Fruit fly (Drosophila melanogaster) whole organism, embryonic: ENCODE data around the gene MESR6.
A peak's percentile ranks its signal among the peaks of the same experiment; 100 is the strongest.

ENCODE experiments used
- Antp ChIP-seq: fragments of 200-800 bp; sonication (Bioruptor generic); optimal IDR thresholded peaks from 3 replicates; lab custom pipeline; 2016; ENCODE audit warnings: missing biosample characterization, missing genetic modification characterization
- Awh ChIP-seq: fragments of 200-800 bp; sonication (Bioruptor generic); IDR thresholded peaks from 2 replicates; pipeline ENCODE4, ENCODE4 v1.3.6; 2022; ENCODE audit warnings: missing biosample characterization, missing genetic modification characterization
- B-H2 ChIP-seq: fragments of 200-800 bp; sonication (Bioruptor generic); optimal IDR thresholded peaks from 2 replicates; lab custom pipeline; 2018; ENCODE audit warnings: missing biosample characterization, mild to moderate bottlenecking, missing genetic modification characterization
- CG10267 ChIP-seq: fragments of 200-800 bp; sonication (Bioruptor generic); optimal IDR thresholded peaks from 2 replicates; lab custom pipeline; 2018; ENCODE audit warnings: missing biosample characterization, mild to moderate bottlenecking, missing genetic modification characterization, moderate library complexity
- CG10654 ChIP-seq: fragments of 200-800 bp; sonication (Bioruptor generic); optimal IDR thresholded peaks from 2 replicates; lab custom pipeline; 2016; ENCODE audit warnings: missing biosample characterization, missing genetic modification characterization
- CG11504 ChIP-seq: fragments of 200-800 bp; sonication (Bioruptor generic); optimal IDR thresholded peaks from 3 replicates; lab custom pipeline; 2019; ENCODE audit warnings: missing biosample characterization, mild to moderate bottlenecking, missing genetic modification characterization, moderate library complexity
- CG15011 ChIP-seq: fragments of 200-800 bp; sonication (Bioruptor generic); optimal IDR thresholded peaks from 3 replicates; lab custom pipeline; 2018; ENCODE audit warnings: missing biosample characterization, mild to moderate bottlenecking, missing genetic modification characterization
- CG15073 ChIP-seq: fragments of 200-800 bp; sonication (Bioruptor generic); optimal IDR thresholded peaks from 2 replicates; lab custom pipeline; 2016; ENCODE audit warnings: missing biosample characterization, missing genetic modification characterization
- CG1529 ChIP-seq: fragments of 200-800 bp; sonication (Bioruptor generic); optimal IDR thresholded peaks from 3 replicates; lab custom pipeline; 2018; ENCODE audit warnings: missing biosample characterization, missing genetic modification characterization
- CG1602 ChIP-seq: fragments of 200-800 bp; sonication (Bioruptor generic); optimal IDR thresholded peaks from 3 replicates; lab custom pipeline; 2016; ENCODE audit warnings: missing biosample characterization, missing genetic modification characterization
- CG1603 ChIP-seq: fragments of 200-800 bp; sonication (Bioruptor generic); optimal IDR thresholded peaks from 2 replicates; lab custom pipeline; 2019; ENCODE audit warnings: missing biosample characterization, mild to moderate bottlenecking, missing genetic modification characterization, moderate library complexity
- CG16815 ChIP-seq: fragments of 200-800 bp; sonication (Bioruptor generic); optimal IDR thresholded peaks from 3 replicates; lab custom pipeline; 2017; ENCODE audit warnings: missing biosample characterization, mild to moderate bottlenecking, missing genetic modification characterization
- CG17568 ChIP-seq: fragments of 200-800 bp; sonication (Bioruptor generic); optimal IDR thresholded peaks from 2 replicates; lab custom pipeline; 2018; ENCODE audit warnings: missing biosample characterization, mild to moderate bottlenecking, missing genetic modification characterization, moderate library complexity
- CG30431 ChIP-seq: fragments of 200-800 bp; sonication (Bioruptor generic); optimal IDR thresholded peaks from 2 replicates; lab custom pipeline; 2017; ENCODE audit warnings: missing biosample characterization, missing genetic modification characterization
- CG4617 ChIP-seq: fragments of 200-800 bp; sonication (Bioruptor generic); optimal IDR thresholded peaks from 3 replicates; lab custom pipeline; 2016; ENCODE audit warnings: missing biosample characterization, missing genetic modification characterization, borderline replicate concordance
- CG5180 ChIP-seq: fragments of 200-800 bp; sonication (Bioruptor generic); optimal IDR thresholded peaks from 3 replicates; lab custom pipeline; 2017; ENCODE audit warnings: missing biosample characterization, missing genetic modification characterization, mild to moderate bottlenecking, moderate library complexity, missing genetic modification reagents
- CG7556 ChIP-seq: fragments of 200-800 bp; sonication (Bioruptor generic); optimal IDR thresholded peaks from 2 replicates; lab custom pipeline; 2017; ENCODE audit warnings: missing biosample characterization, mild to moderate bottlenecking, missing genetic modification characterization
- CG7745 ChIP-seq: fragments of 200-800 bp; sonication (Bioruptor generic); optimal IDR thresholded peaks from 2 replicates; lab custom pipeline; 2018; ENCODE audit warnings: missing biosample characterization, mild to moderate bottlenecking, missing genetic modification characterization, moderate library complexity
- CG7963 ChIP-seq: fragments of 200-800 bp; sonication (Bioruptor generic); IDR thresholded peaks from 3 replicates; pipeline ENCODE4 v1.3.6; 2022; ENCODE audit warnings: missing biosample characterization, missing genetic modification characterization; ENCODE audit not compliant: partially characterized antibody
- CG8281 ChIP-seq: fragments of 200-800 bp; sonication (Bioruptor generic); optimal IDR thresholded peaks from 2 replicates; lab custom pipeline; 2018; ENCODE audit warnings: missing biosample characterization, mild to moderate bottlenecking, missing genetic modification characterization, moderate library complexity
- CoRest ChIP-seq: fragments of 200-800 bp; sonication (Bioruptor generic); optimal IDR thresholded peaks from 3 replicates; lab custom pipeline; 2018; ENCODE audit warnings: missing biosample characterization, mild to moderate bottlenecking, missing genetic modification characterization, moderate library complexity
- Elba2 ChIP-seq: fragments of 200-800 bp; sonication (Bioruptor generic); optimal IDR thresholded peaks from 3 replicates; lab custom pipeline; 2016; ENCODE audit warnings: missing biosample characterization, missing genetic modification characterization
- Ets65A ChIP-seq: fragments of 200-800 bp; sonication (Bioruptor generic); peaks from one replicate; lab custom pipeline; 2016; ENCODE audit warnings: missing biosample characterization, missing genetic modification characterization
- HLH3B ChIP-seq: fragments of 200-800 bp; sonication (Bioruptor generic); IDR thresholded peaks from 2 replicates; pipeline ENCODE4 v1.3.6; 2022; ENCODE audit warnings: missing biosample characterization, missing genetic modification characterization
- HLH4C ChIP-seq: fragments of 200-800 bp; sonication (Bioruptor generic); IDR thresholded peaks from 3 replicates; pipeline ENCODE4 v1.3.6; 2022; ENCODE audit warnings: missing biosample characterization, missing genetic modification characterization; ENCODE audit not compliant: partially characterized antibody
- HmgD ChIP-seq: fragments of 200-800 bp; sonication (Bioruptor generic); optimal IDR thresholded peaks from 3 replicates; lab custom pipeline; 2016; ENCODE audit warnings: missing biosample characterization, missing genetic modification characterization
- Lhr ChIP-seq: fragments of 200-800 bp; sonication (Bioruptor generic); optimal IDR thresholded peaks from 3 replicates; lab custom pipeline; 2017; ENCODE audit warnings: mild to moderate bottlenecking, missing biosample characterization, missing genetic modification reagents, missing genetic modification characterization
- Myb ChIP-seq: fragments of 200-800 bp; sonication (Bioruptor generic); optimal IDR thresholded peaks from 2 replicates; lab custom pipeline; 2016; ENCODE audit warnings: missing biosample characterization, missing genetic modification characterization
- Neu2 ChIP-seq: fragments of 200-800 bp; sonication (Bioruptor generic); optimal IDR thresholded peaks from 3 replicates; lab custom pipeline; 2016; ENCODE audit warnings: missing biosample characterization, missing genetic modification characterization, borderline replicate concordance
- Nf-YA ChIP-seq: fragments of 200-800 bp; sonication (Bioruptor generic); IDR thresholded peaks from 2 replicates; pipeline ENCODE4 v1.3.6; 2022; ENCODE audit warnings: missing biosample characterization, missing genetic modification characterization
- Oaz ChIP-seq: fragments of 200-800 bp; sonication (Bioruptor generic); IDR thresholded peaks from 2 replicates; pipeline ENCODE4 v1.3.6; 2022; ENCODE audit warnings: missing biosample characterization, missing genetic modification characterization
- Pdp1 ChIP-seq, 2 experiments: fragments of 200-800 bp; sonication (Bioruptor generic); optimal IDR thresholded peaks; 3 replicates each; lab custom pipeline; 2016; ENCODE audit warnings: missing biosample characterization in 2 of 2, missing genetic modification characterization in 2 of 2, mild to moderate bottlenecking in 1 of 2, moderate library complexity in 1 of 2
- YL-1 ChIP-seq: fragments of 200-800 bp; sonication (Bioruptor generic); optimal IDR thresholded peaks from 3 replicates; lab custom pipeline; 2017; ENCODE audit warnings: missing biosample characterization, mild to moderate bottlenecking, missing genetic modification characterization
- bbx ChIP-seq: fragments of 200-800 bp; sonication (Bioruptor generic); IDR thresholded peaks from 2 replicates; pipeline ENCODE4 v1.3.6; 2022; ENCODE audit warnings: missing biosample characterization, missing genetic modification characterization; ENCODE audit not compliant: partially characterized antibody
- crp ChIP-seq, 2 experiments: fragments of 200-800 bp; sonication (Bioruptor generic); optimal IDR thresholded peaks; 2 replicates in 1 of 2; 3 replicates in 1 of 2; lab custom pipeline; 2017; ENCODE audit warnings: missing biosample characterization in 2 of 2, missing genetic modification characterization in 2 of 2, mild to moderate bottlenecking in 1 of 2, moderate library complexity in 1 of 2
- hth ChIP-seq: fragments of >200 bp; optimal IDR thresholded peaks from 2 replicates; lab custom pipeline; 2017; ENCODE audit warnings: inconsistent platforms
- lmd ChIP-seq: fragments of 200-800 bp; sonication (Bioruptor generic); IDR thresholded peaks from 2 replicates; pipeline ENCODE4 v1.3.6; 2022; ENCODE audit warnings: missing biosample characterization, missing genetic modification characterization
- mirr ChIP-seq: fragments of 200-800 bp; sonication (Bioruptor generic); optimal IDR thresholded peaks from 3 replicates; lab custom pipeline; 2018; ENCODE audit warnings: missing biosample characterization, mild to moderate bottlenecking, missing genetic modification characterization
- mld ChIP-seq: fragments of 200-800 bp; sonication (Bioruptor generic); IDR thresholded peaks from 3 replicates; pipeline ENCODE4 v1.3.6; 2022; ENCODE audit warnings: missing biosample characterization, missing genetic modification characterization; ENCODE audit not compliant: partially characterized antibody
- nom ChIP-seq: fragments of 200-800 bp; sonication (Bioruptor generic); optimal IDR thresholded peaks from 2 replicates; lab custom pipeline; 2017; ENCODE audit warnings: missing biosample characterization, missing genetic modification characterization, mild to moderate bottlenecking, moderate library complexity, missing genetic modification reagents
- pb ChIP-seq: fragments of 200-800 bp; sonication (Bioruptor generic); optimal IDR thresholded peaks from 3 replicates; lab custom pipeline; 2016; ENCODE audit warnings: missing biosample characterization, missing genetic modification characterization
- pum ChIP-seq: fragments of 200-800 bp; sonication (Bioruptor generic); optimal IDR thresholded peaks from 2 replicates; lab custom pipeline; 2016; ENCODE audit warnings: missing biosample characterization, missing genetic modification characterization
- sob ChIP-seq: fragments of 200-800 bp; sonication (Bioruptor generic); IDR thresholded peaks from 2 replicates; pipeline ENCODE4 v1.3.6; 2022; ENCODE audit warnings: missing biosample characterization, missing genetic modification characterization
- ssp ChIP-seq: fragments of 200-800 bp; sonication (Bioruptor generic); IDR thresholded peaks from 2 replicates; pipeline ENCODE4 v1.3.6; 2022; ENCODE audit warnings: missing biosample characterization, missing genetic modification characterization
- tup ChIP-seq: fragments of 200-800 bp; sonication (Bioruptor generic); optimal IDR thresholded peaks from 2 replicates; lab custom pipeline; 2016; ENCODE audit warnings: missing biosample characterization, mild to moderate bottlenecking, missing genetic modification characterization, moderate library complexity

MESR6 gene

dm6 chr3L:19092125-19093058 lies at the start of gene MESR6 (continued):
- peak; percentile 46 for TF ChIP-seq YL-1
- no peak for TF ChIP-seq CG1602 (GFP tag; lab: Kevin White, UChicago)
- TF ChIP-seq CG11504 (tag; lab: Kevin White, UChicago) = peak; percentile 52
- no peak for TF ChIP-seq CG16815 (GFP tag; lab: Kevin White, UChicago)
- no peak for TF ChIP-seq tup
- TF ChIP-seq mirr = no peak
- TF ChIP-seq Neu2 (GFP tag; lab: Kevin White, UChicago) = no peak
- peak; percentile 52 for TF ChIP-seq CG10267
- TF ChIP-seq sob (GFP tag; lab: Robert Waterston, UW) = no peak
- TF ChIP-seq Ets65A (GFP tag; lab: Kevin White, UChicago) = no peak
- no peak for TF ChIP-seq CG8281 (tag; lab: Kevin White, UChicago)
- peak in 1 of 2 experiments; percentile 28 for TF ChIP-seq Pdp1 (GFP tag; optimal IDR thresholded peaks at IDR 0.05; lab: Kevin White, UChicago)
- no peak for TF ChIP-seq CG15073 (GFP tag; lab: Kevin White, UChicago)
- no peak for TF ChIP-seq pb
- no peak for TF ChIP-seq Oaz (GFP tag; lab: Robert Waterston, UW)
- TF ChIP-seq bbx (GFP tag; lab: Robert Waterston, UW) = peak; percentile 84
- no peak for TF ChIP-seq CG1529
- peak; percentile 11; the same call in 1 of the 2 replicates for TF ChIP-seq Awh (GFP tag; lab: Robert Waterston, UW)
- TF ChIP-seq Elba2 (GFP tag; lab: Kevin White, UChicago) = no peak
- peak; percentile 51; the same call in 1 of the 3 replicates for TF ChIP-seq mld (GFP tag; lab: Robert Waterston, UW)
- no peak for TF ChIP-seq Nf-YA
- no peak for TF ChIP-seq HLH3B
- TF ChIP-seq pum (GFP tag; lab: Kevin White, UChicago) = no peak
- TF ChIP-seq Antp (GFP tag; lab: Kevin White, UChicago) = no peak
- TF ChIP-seq HLH4C (GFP tag; lab: Robert Waterston, UW) = peak; percentile 78
- TF ChIP-seq HmgD (GFP tag; lab: Kevin White, UChicago) = peak; percentile 9
- TF ChIP-seq lmd (GFP tag; lab: Robert Waterston, UW) = peak; percentile 13; the same call in 1 of the 2 replicates
- peak; percentile 42 for TF ChIP-seq CG4617 (GFP tag; lab: Kevin White, UChicago)
- TF ChIP-seq CG5180 (GFP tag; lab: Kevin White, UChicago) = no peak
- TF ChIP-seq crp (GFP tag; optimal IDR thresholded peaks at IDR 0.05; lab: Kevin White, UChicago) = peak; percentile 81 to 98
- no peak for TF ChIP-seq nom (GFP tag; lab: Kevin White, UChicago)
- TF ChIP-seq CG30431 = no peak
- peak; percentile 47 for TF ChIP-seq CG7556
- peak; percentile 13 for TF ChIP-seq B-H2 (GFP tag; lab: Kevin White, UChicago)
- peak; percentile 72 for TF ChIP-seq Lhr
- TF ChIP-seq CG15011 (GFP tag; lab: Kevin White, UChicago) = no peak
- TF ChIP-seq CoRest (tag; lab: Kevin White, UChicago) = peak; percentile 47
- no peak for TF ChIP-seq hth (lab: Kevin White, UChicago)
- no peak for TF ChIP-seq CG7745
- TF ChIP-seq ssp (GFP tag; lab: Robert Waterston, UW) = no peak
- TF ChIP-seq CG1603 (tag; lab: Kevin White, UChicago) = peak; percentile 74
- peak; percentile 70; the same call in 2 of the 3 replicates for TF ChIP-seq CG7963 (GFP tag; lab: Robert Waterston, UW)
- TF ChIP-seq CG17568 = no peak
- TF ChIP-seq CG10654 (GFP tag; lab: Kevin White, UChicago) = no peak
- peak; percentile 99 for TF ChIP-seq Myb (GFP tag; lab: Kevin White, UChicago)
